Worm (Caenorhabditis elegans): ENCODE measurements around the gene R11G1.1.

- TF ChIP-seq athp-1 (tag; optimal IDR thresholded peaks at IDR 0.05), result no peak
- TF ChIP-seq tbx-9 (tag; optimal IDR thresholded peaks at IDR 0.05; ENCODE audit: borderline replicate concordance), result no peak
These were observed 56.5 kb downstream of the R11G1.1 start for ce11 chrX:3715835-3716234.
